Comparison of ENCODE assay signal across 2 worm cellular contexts in genomic region chrIV:12771414-12771813, ce11.
TF ChIP-seq lines count a peak whose summit lies in the region.

No protein-coding gene starts in this region.

TF ChIP-seq in whole organism, L1 larva, 84 proteins besides CTCF, POLR2A, EP300 and RAD21 (continued from another document):
- TF ChIP-seq nhr-84 (tag; optimal IDR thresholded peaks at IDR 0.05; lab: Kevin White, UChicago) (no peak), ceh-8 (GFP tag; optimal IDR thresholded peaks at IDR 0.05; lab: Kevin White, UChicago) (peak; percentile 14), nhr-20 (tag; optimal IDR thresholded peaks at IDR 0.05; lab: Kevin White, UChicago) (no peak), efl-1 (optimal IDR thresholded peaks at IDR 0.05; lab: Kevin White, UChicago) (peak; percentile 45 to 56), efl-1 (GFP tag; optimal IDR thresholded peaks at IDR 0.05 in 1 of 2; lab: Kevin White, UChicago) (peak; percentile 2 to 29), rnt-1 (tag; optimal IDR thresholded peaks at IDR 0.05; lab: Kevin White, UChicago) (no peak), egl-13 (tag; optimal IDR thresholded peaks at IDR 0.05; lab: Kevin White, UChicago) (peak; percentile 87), aha-1 (tag; optimal IDR thresholded peaks at IDR 0.05; lab: Kevin White, UChicago) (no peak)

TF ChIP-seq in whole organism, L4 larva, 104 proteins besides CTCF, POLR2A, EP300 and RAD21 (continued from another document):
- TF ChIP-seq ztf-7 (tag; optimal IDR thresholded peaks at IDR 0.05; lab: Kevin White, UChicago), result no peak
- no peak for TF ChIP-seq aly-2 (tag; optimal IDR thresholded peaks at IDR 0.05; lab: Kevin White, UChicago)
- peak; percentile 93 for TF ChIP-seq set-16 (GFP tag; IDR thresholded peaks at IDR 0.05; lab: Robert Waterston, UW)
- no peak for TF ChIP-seq Y75B8A.6 (GFP tag; IDR thresholded peaks at IDR 0.05; lab: Robert Waterston, UW)
- TF ChIP-seq skn-1 (tag; optimal IDR thresholded peaks at IDR 0.05; lab: Kevin White, UChicago), result no peak
- no peak for TF ChIP-seq nhr-111 (GFP tag; optimal IDR thresholded peaks at IDR 0.05; lab: Kevin White, UChicago)
- peak in 1 of 2 experiments; percentile 50 for TF ChIP-seq hif-1 (tag; optimal IDR thresholded peaks at IDR 0.05; lab: Kevin White, UChicago)
- no peak for TF ChIP-seq D1046.2 (GFP tag; IDR thresholded peaks at IDR 0.05; lab: Robert Waterston, UW)
- no peak for TF ChIP-seq nhr-6 (tag; optimal IDR thresholded peaks at IDR 0.05; lab: Kevin White, UChicago)
- TF ChIP-seq lsy-2 (tag; optimal IDR thresholded peaks at IDR 0.05; lab: Kevin White, UChicago), result peak; percentile 48 to 65
- no peak for TF ChIP-seq ztf-11 (tag; optimal IDR thresholded peaks at IDR 0.05; lab: Kevin White, UChicago)
- no peak for TF ChIP-seq ceh-32 (tag; optimal IDR thresholded peaks at IDR 0.05; lab: Kevin White, UChicago; ENCODE audit: poor library complexity)
- no peak for TF ChIP-seq zag-1 (tag; optimal IDR thresholded peaks at IDR 0.05; lab: Kevin White, UChicago)
- TF ChIP-seq unc-39 (tag; optimal IDR thresholded peaks at IDR 0.05; lab: Kevin White, UChicago), result no peak
- peak; percentile 75 for TF ChIP-seq mep-1 (tag; optimal IDR thresholded peaks at IDR 0.05; lab: Kevin White, UChicago)
- TF ChIP-seq snpc-1.2 (GFP tag; IDR thresholded peaks at IDR 0.05; lab: Robert Waterston, UW), result no peak
- no peak for TF ChIP-seq lim-7 (GFP tag; IDR thresholded peaks at IDR 0.05; lab: Robert Waterston, UW)
- no peak for TF ChIP-seq nhr-77 (tag; optimal IDR thresholded peaks at IDR 0.05; lab: Kevin White, UChicago)
- TF ChIP-seq lin-1 (GFP tag; IDR thresholded peaks at IDR 0.05; lab: Robert Waterston, UW), result no peak
- peak; percentile 84 for TF ChIP-seq rbr-2 (tag; optimal IDR thresholded peaks at IDR 0.05; lab: Kevin White, UChicago)
- TF ChIP-seq nhr-48 (tag; optimal IDR thresholded peaks at IDR 0.05; lab: Kevin White, UChicago), result no peak
- no peak for TF ChIP-seq aha-1 (tag; lab: Kevin White, UChicago)
- TF ChIP-seq zip-11 (GFP tag; IDR thresholded peaks at IDR 0.05; lab: Robert Waterston, UW), result no peak
- no peak for TF ChIP-seq T20F7.1 (GFP tag; optimal IDR thresholded peaks at IDR 0.05; lab: Kevin White, UChicago)
- no peak for TF ChIP-seq ZK337.2 (GFP tag; IDR thresholded peaks at IDR 0.05; lab: Robert Waterston, UW)
- no peak for TF ChIP-seq madf-5 (GFP tag; IDR thresholded peaks at IDR 0.05; lab: Robert Waterston, UW)
- TF ChIP-seq hmg-1.1 (GFP tag; IDR thresholded peaks at IDR 0.05; lab: Robert Waterston, UW), result peak; percentile 85
